Fruit fly (Drosophila melanogaster) ovary, adult (tissue): Measurements from ENCODE around the gene CG12768.

Source experiments
- CG17801 ChIP-seq: fragments of 200-800 bp; optimal IDR thresholded peaks from 2 replicates; lab custom pipeline; 2019; ENCODE audit warnings: missing biosample characterization, mild to moderate bottlenecking, missing genetic modification characterization, moderate library complexity; ENCODE audit not compliant: partially characterized antibody

Gene CG12768

dm6 chr3L:22909914-22910541 lies at the start of gene CG12768:
Gene CG12768, plus strand, starts transcription at chr3L:22910491.
- no peak for TF ChIP-seq CG17801 (GFP tag; lab: Kevin White, UChicago)

- peak; percentile 49 for TF ChIP-seq CG17801 (GFP tag; lab: Kevin White, UChicago)
These were observed 46.8 kb upstream of the CG12768 start, which contains the start of gene CG33169 for dm6 chr3L:22863367-22864078. Gene CG33169, plus strand, starts transcription at chr3L:22863864.

DNA sequence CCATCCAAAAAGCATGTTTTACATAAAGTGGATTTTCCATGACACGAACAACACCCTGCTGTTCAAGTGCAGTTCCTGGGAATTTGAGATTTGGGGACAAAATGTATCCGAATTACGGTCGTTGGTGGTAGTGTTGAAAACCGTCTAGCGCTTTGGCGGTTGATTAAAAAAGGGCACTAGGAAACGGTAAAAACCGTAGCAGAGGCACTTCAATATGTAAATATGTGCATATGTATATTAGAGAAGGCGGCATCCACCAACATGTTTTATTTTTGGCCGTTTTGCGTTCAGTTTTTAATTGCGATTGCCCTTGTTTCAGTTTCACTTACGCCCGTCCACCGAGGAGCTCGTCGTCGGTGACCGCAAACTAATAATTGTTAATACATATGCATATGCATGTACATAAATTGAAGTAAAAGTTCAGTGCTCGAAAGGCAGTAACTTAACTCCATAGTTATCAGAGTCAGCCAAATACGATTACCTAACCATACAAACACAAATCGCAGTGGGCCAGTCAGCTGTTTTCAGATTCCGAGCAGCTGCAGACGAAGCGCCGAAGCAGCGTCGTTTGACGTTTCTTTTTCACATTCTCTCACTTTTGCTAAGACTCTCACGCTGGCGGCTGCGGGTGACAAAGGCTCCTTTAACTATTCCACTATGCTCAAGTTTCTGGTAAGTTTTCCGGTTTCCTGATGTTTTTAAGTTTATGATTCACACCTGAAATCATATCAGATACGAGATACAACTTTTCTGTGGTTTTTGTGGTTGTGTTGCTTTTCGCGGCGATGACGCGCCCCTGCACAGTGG lies 45.8 kb upstream of the CG12768 start, which contains the start of gene CG33170:
Gene CG33170 (plus strand): TSS at position 347 of the 807 bp plus-strand sequence.
- peak; percentile 14 for TF ChIP-seq CG17801 (GFP tag; lab: Kevin White, UChicago)

- no peak for TF ChIP-seq CG17801 (GFP tag; lab: Kevin White, UChicago)
These were observed 45.3 kb upstream of the CG12768 start for dm6 chr3L:22865061-22865418.

DNA sequence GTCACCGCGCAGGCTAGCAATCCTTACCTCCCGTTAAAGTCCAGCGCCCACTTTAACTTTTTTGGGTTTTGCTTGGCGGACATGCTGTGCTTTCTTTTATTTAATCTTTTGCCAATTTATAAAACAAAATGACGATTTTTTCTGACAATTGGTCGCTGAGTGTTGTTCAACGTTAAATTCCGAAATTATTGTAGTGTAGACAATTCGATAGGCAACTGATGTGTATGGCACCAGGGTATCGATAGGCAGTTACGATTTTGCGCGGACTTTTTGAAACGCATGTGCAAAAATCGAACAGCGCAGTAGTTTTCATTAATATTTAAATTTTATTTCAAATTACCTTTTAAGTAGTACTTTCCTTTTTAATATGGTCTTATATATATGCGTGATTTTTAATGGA lies 42.2 kb upstream of the CG12768 start, which contains the start of gene EMC4:
Gene EMC4 (minus strand): TSS at position 174 of the 400 bp plus-strand sequence.
- TF ChIP-seq CG17801 (GFP tag; lab: Kevin White, UChicago): peak; percentile 53

DNA sequence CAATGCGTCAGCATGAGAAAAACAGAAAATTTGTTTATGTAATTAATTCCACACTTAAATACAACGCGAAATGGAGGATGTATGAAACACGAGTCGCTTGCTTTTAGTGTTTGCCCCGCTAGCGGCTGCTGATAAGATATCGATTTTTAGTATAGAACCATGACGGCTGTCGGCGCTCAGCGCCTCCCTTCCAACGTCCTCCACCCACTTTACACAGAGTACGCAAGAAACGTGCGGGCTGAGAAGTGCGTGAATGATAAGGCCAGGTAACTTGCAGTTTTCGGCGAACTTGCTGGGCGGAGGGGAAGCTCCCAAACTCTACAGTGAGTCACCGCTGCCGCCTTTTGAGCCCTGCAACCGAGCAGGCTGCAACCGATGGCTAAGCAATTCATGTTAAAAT lies 39.9 kb upstream of the CG12768 start:
- no peak for TF ChIP-seq CG17801 (GFP tag; lab: Kevin White, UChicago)

DNA sequence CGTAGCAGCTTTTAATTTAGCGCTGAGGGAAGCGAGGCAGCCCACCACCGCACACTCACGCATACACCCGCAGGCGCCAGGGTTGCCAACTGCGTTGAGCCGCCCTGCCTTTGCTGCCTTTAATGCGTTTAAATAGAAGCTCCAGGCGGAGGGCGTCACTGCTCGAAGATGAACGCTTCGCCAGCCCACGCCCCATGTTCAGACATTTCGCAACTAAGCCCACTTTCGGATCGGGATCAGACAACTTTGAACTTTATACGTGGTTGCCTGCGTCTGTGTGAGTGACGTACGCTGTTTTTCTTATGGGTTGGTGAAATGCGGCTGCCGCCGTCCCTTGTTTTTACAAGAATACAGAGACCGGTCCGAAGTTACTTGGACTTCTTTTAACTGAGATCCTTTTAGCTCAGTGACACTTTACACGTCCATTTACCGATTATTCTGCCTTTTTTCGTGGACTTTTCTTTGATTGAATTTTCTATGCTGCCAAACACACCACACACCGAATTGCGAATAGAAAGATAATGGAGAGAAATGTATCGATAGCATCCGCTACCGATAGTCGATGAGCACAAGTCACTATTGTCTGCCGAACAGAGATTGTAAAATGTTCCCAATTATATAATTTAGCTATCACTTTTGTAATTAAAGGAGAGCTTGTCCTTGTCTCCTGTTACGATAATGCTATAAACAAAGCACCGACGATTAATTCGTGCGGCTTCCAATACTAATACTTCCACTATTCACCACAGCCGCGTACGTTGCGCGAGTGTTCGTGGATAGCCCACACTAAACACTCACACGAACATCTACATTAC lies 39.1 kb upstream of the CG12768 start:
- no peak for TF ChIP-seq CG17801 (GFP tag; lab: Kevin White, UChicago)

DNA sequence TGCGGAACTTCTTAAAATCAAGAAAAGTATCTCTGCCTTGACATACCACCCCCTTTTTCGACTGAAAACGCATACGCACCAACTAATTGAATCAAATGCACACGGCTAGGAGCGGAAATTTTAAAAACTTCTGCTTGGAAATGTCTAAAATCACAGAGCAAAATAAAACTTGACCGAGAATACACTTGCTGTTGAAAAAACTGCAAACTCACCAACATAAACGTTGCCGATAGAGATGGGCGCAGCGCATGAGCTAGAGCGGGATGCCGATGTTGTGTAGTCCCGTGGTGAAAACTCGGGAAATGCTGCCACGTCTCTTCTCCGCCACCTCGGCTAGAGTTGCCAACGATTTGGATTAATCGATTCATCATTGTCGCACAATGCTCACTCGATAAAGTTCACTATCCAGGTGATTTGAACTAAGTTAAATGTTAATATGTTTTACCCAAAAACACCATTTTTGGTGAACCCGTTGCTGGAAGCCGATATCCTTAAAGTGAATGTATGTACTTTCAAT lies 38.4 kb upstream of the CG12768 start, which contains the start of the genes CG11109 and Arf1:
Gene CG11109 (plus strand): TSS at position 356 of the 517 bp plus-strand sequence.
Gene Arf1 (minus strand): TSS at position 387 of the 517 bp plus-strand sequence.
- no peak for TF ChIP-seq CG17801 (GFP tag; lab: Kevin White, UChicago)

DNA sequence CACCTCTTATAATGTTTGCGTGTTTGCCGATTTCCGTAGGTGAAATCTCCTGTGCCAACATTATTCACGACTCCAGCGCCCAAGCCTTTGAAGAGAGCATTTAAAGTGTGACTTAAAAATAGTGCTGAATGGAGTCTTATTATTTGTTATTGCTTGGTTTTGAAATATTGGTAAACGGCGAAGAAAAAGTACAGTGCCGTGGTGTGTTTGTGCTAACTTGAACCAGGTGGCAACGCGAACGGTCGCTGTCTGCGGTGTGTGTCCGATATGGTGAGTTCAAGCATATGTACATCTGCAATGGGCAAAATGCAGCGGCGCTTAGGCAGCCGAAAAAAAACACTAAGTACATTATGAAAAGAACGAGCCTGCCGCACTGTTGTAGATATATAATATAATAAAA lies 32.4 kb upstream of the CG12768 start:
- no peak for TF ChIP-seq CG17801 (GFP tag; lab: Kevin White, UChicago)

DNA sequence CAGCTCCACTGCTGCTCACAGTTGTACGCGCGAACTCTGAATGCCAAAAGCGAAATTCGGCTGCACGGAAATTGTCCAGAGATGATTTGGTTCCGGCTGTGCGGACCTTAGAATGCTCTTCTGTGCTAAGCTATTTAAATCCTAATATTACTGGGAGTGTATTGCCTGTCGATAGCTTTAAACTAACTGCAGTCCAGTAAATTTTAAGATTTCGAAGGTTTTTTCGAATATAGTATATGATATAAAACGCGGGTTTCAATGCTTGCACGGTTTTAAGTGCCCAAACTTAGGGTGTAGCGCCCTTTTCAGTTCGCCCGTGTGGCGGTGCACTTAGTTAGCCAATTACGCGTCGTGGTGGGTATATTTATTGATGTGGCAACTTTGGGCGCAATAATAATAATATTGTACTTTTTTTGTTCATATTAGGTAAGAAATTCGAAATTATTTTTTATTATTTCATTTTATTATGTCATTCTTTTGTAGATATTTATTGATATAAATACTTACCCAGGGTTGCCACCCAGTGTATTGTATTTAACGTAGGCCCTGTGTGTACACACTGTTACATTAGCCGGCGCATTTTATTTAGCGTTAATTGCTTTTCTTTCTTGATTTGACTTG lies 31.5 kb upstream of the CG12768 start, which contains the start of the genes Chro and Ssl1:
Gene Chro (minus strand): TSS at position 262 of the 621 bp plus-strand sequence.
Gene Ssl1 (plus strand): TSS at position 367 of the 621 bp plus-strand sequence.
- peak; percentile 100 for TF ChIP-seq CG17801 (GFP tag; lab: Kevin White, UChicago)

- TF ChIP-seq CG17801 (GFP tag; lab: Kevin White, UChicago): no peak
These were observed 31.0 kb upstream of the CG12768 start for dm6 chr3L:22879344-22879723.

- no peak for TF ChIP-seq CG17801 (GFP tag; lab: Kevin White, UChicago)
These were observed 29.4 kb upstream of the CG12768 start, which contains the start of gene slif for dm6 chr3L:22880914-22881313. Gene slif, plus strand, starts transcription at chr3L:22881045.

DNA sequence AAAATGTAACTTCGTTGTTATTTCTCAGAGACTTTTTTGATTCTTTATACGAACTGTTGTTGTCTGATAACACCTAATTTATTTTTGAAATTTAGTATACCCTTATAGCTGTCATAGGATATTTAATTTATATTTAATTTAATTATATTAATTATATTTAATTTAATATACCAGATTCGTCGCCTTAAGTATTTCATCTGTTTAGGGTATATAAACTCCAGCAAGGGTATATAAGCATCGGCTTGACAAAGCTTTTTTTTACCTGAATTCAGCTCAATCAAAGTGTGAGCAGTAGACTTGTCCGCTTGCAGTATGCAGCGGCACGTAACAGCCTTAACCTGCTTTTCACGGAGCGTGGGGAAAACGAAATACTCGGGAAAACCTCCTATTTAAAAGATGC lies 26.6 kb upstream of the CG12768 start:
- TF ChIP-seq CG17801 (GFP tag; lab: Kevin White, UChicago): no peak
